Fruit fly (Drosophila melanogaster): ENCODE measurements around the gene CG46397.

CG46397 gene

dm6 chr2L:8982584-8983302 lies 35.7 kb downstream of the CG46397 start:
- TF ChIP-seq insv (optimal IDR thresholded peaks at IDR 0.05) = no peak
- TF ChIP-seq psq (optimal IDR thresholded peaks at IDR 0.05) = no peak

- TF ChIP-seq psq (optimal IDR thresholded peaks at IDR 0.05) (no peak), ttk (optimal IDR thresholded peaks at IDR 0.05) (no peak), h (optimal IDR thresholded peaks at IDR 0.05) (no peak), Sin3A (optimal IDR thresholded peaks at IDR 0.05) (no peak), Myc (optimal IDR thresholded peaks at IDR 0.05) (no peak), insv (optimal IDR thresholded peaks at IDR 0.05) (no peak)
Observed at dm6 chr2L:8984614-8985318, 37.7 kb downstream of the CG46397 start, which contains the start of gene CG13101. Gene CG13101, minus strand, starts transcription at chr2L:8984872.

- TF ChIP-seq Myc (optimal IDR thresholded peaks at IDR 0.05) (no peak), psq (optimal IDR thresholded peaks at IDR 0.05) (no peak), Sin3A (optimal IDR thresholded peaks at IDR 0.05) (no peak), ttk (optimal IDR thresholded peaks at IDR 0.05) (no peak), h (optimal IDR thresholded peaks at IDR 0.05) (no peak), insv (optimal IDR thresholded peaks at IDR 0.05) (no peak)
Observed at dm6 chr2L:8987251-8987937, 40.3 kb downstream of the CG46397 start.

- no peak for TF ChIP-seq insv (optimal IDR thresholded peaks at IDR 0.05)
- TF ChIP-seq Sin3A (optimal IDR thresholded peaks at IDR 0.05) = no peak
Observed at dm6 chr2L:8989037-8989591, 42.0 kb downstream of the CG46397 start, which contains the start of gene rost. Gene rost, minus strand, starts transcription at chr2L:8989539.

- no peak for TF ChIP-seq ttk (optimal IDR thresholded peaks at IDR 0.05)
- no peak for TF ChIP-seq h (optimal IDR thresholded peaks at IDR 0.05)
- no peak for TF ChIP-seq Sin3A (optimal IDR thresholded peaks at IDR 0.05)
- no peak for TF ChIP-seq psq (optimal IDR thresholded peaks at IDR 0.05)
- no peak for TF ChIP-seq Myc (optimal IDR thresholded peaks at IDR 0.05)
- TF ChIP-seq insv (optimal IDR thresholded peaks at IDR 0.05) = no peak
Observed at dm6 chr2L:8991583-8991982, 44.5 kb downstream of the CG46397 start, which contains the start of gene CG9555. Gene CG9555, plus strand, starts transcription at chr2L:8991735.

- no peak for TF ChIP-seq h (optimal IDR thresholded peaks at IDR 0.05)
Observed at dm6 chr2L:8993650-8994441, 46.8 kb downstream of the CG46397 start, which contains the start of gene CG17906. Gene CG17906, plus strand, starts transcription at chr2L:8994391.

dm6 chr2L:8997285-8997684 lies 50.2 kb downstream of the CG46397 start, which contains the start of the genes alien and CG18661:
Gene alien, minus strand, starts transcription at chr2L:8997379.
Gene CG18661, plus strand, starts transcription at chr2L:8997605.
- TF ChIP-seq insv (optimal IDR thresholded peaks at IDR 0.05) (no peak), h (optimal IDR thresholded peaks at IDR 0.05) (no peak), psq (optimal IDR thresholded peaks at IDR 0.05) (no peak), Sin3A (optimal IDR thresholded peaks at IDR 0.05) (no peak), ttk (optimal IDR thresholded peaks at IDR 0.05) (no peak), Myc (optimal IDR thresholded peaks at IDR 0.05) (no peak)
